Worm (Caenorhabditis elegans) whole organism, L3 larva: ENCODE data around the gene nuo-1.

Experiments used
- ama-1 ChIP-seq: fragments of 150-350 bp; optimal IDR thresholded peaks from 2 replicates; lab custom pipeline; 2018
- fos-1 ChIP-seq: fragments of 150-350 bp; optimal IDR thresholded peaks from 2 replicates; lab custom pipeline; 2014; ENCODE audit warnings: missing biosample characterization, missing genetic modification characterization
- lin-39 ChIP-seq: fragments of 150-350 bp; optimal IDR thresholded peaks from 2 replicates; lab custom pipeline; 2018; ENCODE audit warnings: missing biosample characterization, missing genetic modification reagents, missing genetic modification characterization
- nfya-1 ChIP-seq: sonication (generic microtip); optimal IDR thresholded peaks from 2 replicates; lab custom pipeline; 2017; ENCODE audit warnings: missing genetic modification characterization, mild to moderate bottlenecking, missing compliant biosample characterization, antibody characterized with exemption, moderate library complexity; ENCODE audit not compliant: insufficient read depth
- nhr-11 ChIP-seq: fragments of 150-350 bp; optimal IDR thresholded peaks from 2 replicates; lab custom pipeline; 2014; ENCODE audit warnings: missing biosample characterization, missing genetic modification characterization
- nhr-23 ChIP-seq: fragments of 150-350 bp; optimal IDR thresholded peaks from 2 replicates; lab custom pipeline; 2014; ENCODE audit warnings: missing biosample characterization, missing genetic modification reagents, missing genetic modification characterization
- nhr-28 ChIP-seq: fragments of 150-350 bp; optimal IDR thresholded peaks from 2 replicates; lab custom pipeline; 2014; ENCODE audit warnings: missing biosample characterization, missing genetic modification characterization
- sea-2 ChIP-seq: fragments of 150-350 bp; sonication (generic microtip); optimal IDR thresholded peaks from 4 replicates; lab custom pipeline; 2014; ENCODE audit warnings: missing biosample characterization, missing genetic modification reagents, missing genetic modification characterization
- unc-62 ChIP-seq: fragments of 150-350 bp; sonication (generic microtip); optimal IDR thresholded peaks from 4 replicates; lab custom pipeline; 2014; ENCODE audit warnings: missing biosample characterization, missing genetic modification reagents, missing genetic modification characterization
- zag-1 ChIP-seq: fragments of 150-350 bp; optimal IDR thresholded peaks from 2 replicates; lab custom pipeline; 2014; ENCODE audit warnings: missing biosample characterization, missing genetic modification characterization

- TF ChIP-seq sea-2 (GFP tag; lab: Kevin White, UChicago) (no peak), nhr-23 (no peak), zag-1 (tag; lab: Kevin White, UChicago) (no peak), fos-1 (tag; lab: Kevin White, UChicago) (no peak), lin-39 (no peak), nhr-28 (tag; lab: Kevin White, UChicago) (no peak), unc-62 (no peak), nfya-1 (tag; lab: Kevin White, UChicago) (no peak), ama-1 (lab: Kevin White, UChicago) (no peak), nhr-11 (tag; lab: Kevin White, UChicago) (no peak)
Measured at ce11 chrII:11050678-11051077, 47.0 kb upstream of the nuo-1 start.
